Worm (Caenorhabditis elegans) whole organism, young adult: ENCODE results near the gene K07C5.3.

ENCODE experiments used
- C06A6.2 ChIP-seq: fragments of 200-800 bp; sonication (Bioruptor generic); conservative IDR thresholded peaks from 2 replicates; pipeline ENCODE4 v1.3.6; 2022; ENCODE audit warnings: missing genetic modification characterization, missing compliant biosample characterization
- F10E7.11 ChIP-seq: sonication (generic microtip); optimal IDR thresholded peaks from 2 replicates; lab custom pipeline; 2017; ENCODE audit warnings: mild to moderate bottlenecking, missing genetic modification characterization, moderate library complexity, missing compliant biosample characterization
- F22D6.2 ChIP-seq: sonication (generic microtip); optimal IDR thresholded peaks from 2 replicates; lab custom pipeline; 2016; ENCODE audit warnings: mild to moderate bottlenecking, missing genetic modification characterization, missing compliant biosample characterization
- F23B12.7 ChIP-seq: sonication (generic microtip); optimal IDR thresholded peaks from 2 replicates; lab custom pipeline; 2017; ENCODE audit warnings: missing genetic modification characterization, mild to moderate bottlenecking, missing compliant biosample characterization, antibody characterized with exemption, moderate library complexity; ENCODE audit not compliant: insufficient read depth
- F49E8.2 ChIP-seq: sonication (generic microtip); optimal IDR thresholded peaks from 3 replicates; lab custom pipeline; 2017; ENCODE audit warnings: missing genetic modification characterization, mild to moderate bottlenecking, missing compliant biosample characterization, antibody characterized with exemption, moderate library complexity; ENCODE audit not compliant: insufficient read depth
- F57A8.1 ChIP-seq: fragments of 200-800 bp; sonication (Bioruptor generic); optimal IDR thresholded peaks from 2 replicates; lab custom pipeline; 2018; ENCODE audit warnings: mild to moderate bottlenecking, missing genetic modification characterization, moderate library complexity, missing compliant biosample characterization
- K12H6.12 ChIP-seq: fragments of 200-800 bp; sonication (Bioruptor generic); optimal IDR thresholded peaks from 2 replicates; lab custom pipeline; 2018; ENCODE audit warnings: mild to moderate bottlenecking, missing genetic modification characterization, missing compliant biosample characterization
- T26A5.8 ChIP-seq: sonication (generic microtip); optimal IDR thresholded peaks from 2 replicates; lab custom pipeline; 2016; ENCODE audit warnings: missing genetic modification characterization, missing compliant biosample characterization
- Y53F4B.3 ChIP-seq: fragments of 200-800 bp; sonication (Bioruptor generic); IDR thresholded peaks from 2 replicates; pipeline ENCODE4 v1.3.6; 2022; ENCODE audit warnings: missing genetic modification reagents, missing genetic modification characterization, missing compliant biosample characterization
- Y53G8AR.9 ChIP-seq: fragments of 200-800 bp; sonication (Bioruptor generic); conservative IDR thresholded peaks from 2 replicates; pipeline ENCODE4 v1.3.6; 2022; ENCODE audit warnings: missing genetic modification reagents, missing genetic modification characterization, missing compliant biosample characterization
- Y79H2A.3 ChIP-seq: fragments of 200-800 bp; sonication (Bioruptor generic); conservative IDR thresholded peaks from 2 replicates; pipeline ENCODE4 v1.3.6; 2022; ENCODE audit warnings: missing genetic modification reagents, missing genetic modification characterization, missing compliant biosample characterization
- ZK185.1 ChIP-seq: sonication (generic microtip); optimal IDR thresholded peaks from 2 replicates; lab custom pipeline; 2016; ENCODE audit warnings: mild to moderate bottlenecking, missing genetic modification characterization, missing compliant biosample characterization; ENCODE audit not compliant: poor library complexity, severe bottlenecking
- atf-7 ChIP-seq: sonication (generic microtip); optimal IDR thresholded peaks from 2 replicates; lab custom pipeline; 2017; ENCODE audit warnings: mild to moderate bottlenecking, missing genetic modification characterization, missing compliant biosample characterization
- athp-1 ChIP-seq: sonication (generic microtip); optimal IDR thresholded peaks from 2 replicates; lab custom pipeline; 2017; ENCODE audit warnings: mild to moderate bottlenecking, missing genetic modification characterization, missing compliant biosample characterization
- attf-5 ChIP-seq: fragments of 200-800 bp; sonication (Bioruptor generic); optimal IDR thresholded peaks from 2 replicates; lab custom pipeline; 2018; ENCODE audit warnings: mild to moderate bottlenecking, missing genetic modification characterization, missing compliant biosample characterization
- bed-1 ChIP-seq: fragments of 200-800 bp; sonication (Bioruptor generic); IDR thresholded peaks from 2 replicates; pipeline ENCODE4 v1.3.6; 2022; ENCODE audit warnings: missing genetic modification reagents, missing genetic modification characterization, missing compliant biosample characterization
- ccch-3 ChIP-seq: fragments of 200-800 bp; sonication (Bioruptor generic); optimal IDR thresholded peaks from 2 replicates; lab custom pipeline; 2018; ENCODE audit warnings: mild to moderate bottlenecking, missing genetic modification characterization, missing compliant biosample characterization
- chd-7 ChIP-seq: sonication (generic microtip); optimal IDR thresholded peaks from 2 replicates; lab custom pipeline; 2016; ENCODE audit warnings: mild to moderate bottlenecking, missing genetic modification characterization, moderate library complexity, missing compliant biosample characterization
- die-1 ChIP-seq: sonication (generic microtip); optimal IDR thresholded peaks from 2 replicates; lab custom pipeline; 2016; ENCODE audit warnings: missing genotype, mild to moderate bottlenecking, missing genetic modification characterization, missing compliant biosample characterization
- dox-1 ChIP-seq: fragments of 200-800 bp; sonication (Bioruptor generic); IDR thresholded peaks from 2 replicates; pipeline ENCODE4 v1.3.6; 2022; ENCODE audit warnings: missing genetic modification reagents, missing genetic modification characterization, missing compliant biosample characterization
- dpl-1 ChIP-seq: fragments of 150-350 bp; optimal IDR thresholded peaks from 2 replicates; lab custom pipeline; 2014; ENCODE audit warnings: missing biosample characterization, missing genetic modification reagents, missing genetic modification characterization
- egl-18 ChIP-seq: fragments of 200-800 bp; sonication (Bioruptor generic); IDR thresholded peaks from 2 replicates; pipeline ENCODE4 v1.3.6; 2022; ENCODE audit warnings: missing genetic modification reagents, missing genetic modification characterization, missing compliant biosample characterization
- egl-44 ChIP-seq: fragments of 200-800 bp; sonication (Bioruptor generic); IDR thresholded peaks from 2 replicates; pipeline ENCODE4 v1.3.6; 2022; ENCODE audit warnings: missing genetic modification reagents, missing genetic modification characterization, missing compliant biosample characterization
- ets-4 ChIP-seq: fragments of 200-800 bp; sonication (Bioruptor generic); optimal IDR thresholded peaks from 2 replicates; lab custom pipeline; 2018; ENCODE audit warnings: mild to moderate bottlenecking, missing genetic modification characterization, missing compliant biosample characterization
- fkh-3 ChIP-seq: sonication (generic microtip); optimal IDR thresholded peaks from 2 replicates; lab custom pipeline; 2016; ENCODE audit warnings: mild to moderate bottlenecking, missing genetic modification characterization, missing compliant biosample characterization
- him-1 ChIP-seq: sonication (generic microtip); optimal IDR thresholded peaks from 2 replicates; lab custom pipeline; 2016; ENCODE audit warnings: missing genotype, missing genetic modification reagents, missing genetic modification characterization, missing compliant biosample characterization
- hlh-26 ChIP-seq: fragments of 200-800 bp; sonication (Bioruptor generic); conservative IDR thresholded peaks from 2 replicates; pipeline ENCODE4 v1.3.6; 2022; ENCODE audit warnings: missing genetic modification reagents, missing genetic modification characterization, missing compliant biosample characterization
- lin-26 ChIP-seq: fragments of 200-800 bp; sonication (Bioruptor generic); IDR thresholded peaks from 2 replicates; pipeline ENCODE4 v1.3.6; 2022; ENCODE audit warnings: missing genetic modification reagents, missing genetic modification characterization, missing compliant biosample characterization
- lin-35 ChIP-seq, 3 experiments: fragments of 150-350 bp in 2 of 3; sonication (generic microtip) in 1 of 3; optimal IDR thresholded peaks; 2 replicates each; lab custom pipeline; 2014 to 2018; ENCODE audit warnings: missing biosample characterization in 3 of 3, missing genetic modification characterization in 3 of 3, missing genetic modification reagents in 3 of 3
- madf-10 ChIP-seq: sonication (generic microtip); optimal IDR thresholded peaks from 2 replicates; lab custom pipeline; 2016; ENCODE audit warnings: mild to moderate bottlenecking, missing genetic modification characterization, missing compliant biosample characterization
- mcd-1 ChIP-seq: fragments of 200-800 bp; sonication (Bioruptor generic); IDR thresholded peaks from 2 replicates; pipeline ENCODE4 v1.3.6; 2022; ENCODE audit warnings: missing genetic modification reagents, missing genetic modification characterization, missing compliant biosample characterization
- mel-28 ChIP-seq: sonication (generic microtip); optimal IDR thresholded peaks from 2 replicates; lab custom pipeline; 2016; ENCODE audit warnings: borderline replicate concordance, mild to moderate bottlenecking, missing genetic modification characterization, missing compliant biosample characterization
- mes-4 ChIP-seq: sonication (generic microtip); optimal IDR thresholded peaks from 2 replicates; lab custom pipeline; 2016; ENCODE audit warnings: missing genotype, missing genetic modification characterization, missing compliant biosample characterization
- mxl-1 ChIP-seq: sonication (generic microtip); optimal IDR thresholded peaks from 2 replicates; lab custom pipeline; 2016; ENCODE audit warnings: missing genetic modification characterization, missing compliant biosample characterization
- nfya-2 ChIP-seq: fragments of 200-800 bp; sonication (Bioruptor generic); IDR thresholded peaks from 2 replicates; pipeline ENCODE4 v1.3.6; 2022; ENCODE audit warnings: missing genetic modification reagents, missing genetic modification characterization, missing compliant biosample characterization
- pha-4 ChIP-seq: fragments of 150-350 bp; sonication (generic microtip); optimal IDR thresholded peaks from 2 replicates; lab custom pipeline; 2014; ENCODE audit warnings: missing biosample characterization, missing genetic modification reagents, missing genetic modification characterization
- rcor-1 ChIP-seq: fragments of 200-800 bp; sonication (Bioruptor generic); IDR thresholded peaks from 2 replicates; pipeline ENCODE4 v1.3.6; 2022; ENCODE audit warnings: missing genetic modification reagents, missing genetic modification characterization, missing compliant biosample characterization
- sea-2 ChIP-seq: fragments of 200-800 bp; sonication (Bioruptor generic); IDR thresholded peaks from 2 replicates; pipeline ENCODE4 v1.3.6; 2022; ENCODE audit warnings: missing genetic modification characterization, missing compliant biosample characterization
- snpc-3.4 ChIP-seq: sonication (generic microtip); optimal IDR thresholded peaks from 2 replicates; lab custom pipeline; 2017; ENCODE audit warnings: missing genetic modification characterization, mild to moderate bottlenecking, missing compliant biosample characterization, antibody characterized with exemption, moderate library complexity, missing genotype, missing genetic modification reagents
- snpc-4 ChIP-seq, 5 experiments: fragments of 150-350 bp in 1 of 5; sonication (generic microtip) in 4 of 5; optimal IDR thresholded peaks; 2 replicates each; lab custom pipeline; 2014 to 2018; ENCODE audit warnings: missing genetic modification characterization in 5 of 5, missing biosample characterization in 3 of 5, antibody characterized with exemption in 2 of 5, mild to moderate bottlenecking in 2 of 5, missing compliant biosample characterization in 2 of 5, missing genotype in 2 of 5, moderate library complexity in 2 of 5, missing genetic modification reagents in 1 of 5
- tbp1 ChIP-seq: fragments of 200-800 bp; sonication (Bioruptor generic); optimal IDR thresholded peaks from 2 replicates; lab custom pipeline; 2018; ENCODE audit warnings: mild to moderate bottlenecking, missing genetic modification characterization, missing compliant biosample characterization
- tbx-9 ChIP-seq: sonication (generic microtip); optimal IDR thresholded peaks from 2 replicates; lab custom pipeline; 2016; ENCODE audit warnings: borderline replicate concordance, missing genetic modification characterization, inconsistent platforms, missing compliant biosample characterization
- tlf-1 ChIP-seq: fragments of 200-800 bp; sonication (Bioruptor generic); optimal IDR thresholded peaks from 2 replicates; lab custom pipeline; 2018; ENCODE audit warnings: mild to moderate bottlenecking, missing genetic modification characterization, missing compliant biosample characterization
- unc-130 ChIP-seq: sonication (generic microtip); optimal IDR thresholded peaks from 2 replicates; lab custom pipeline; 2016; ENCODE audit warnings: missing genetic modification reagents, missing genetic modification characterization, missing compliant biosample characterization
- zfh-2 ChIP-seq: fragments of 200-800 bp; sonication (Bioruptor generic); conservative IDR thresholded peaks from 2 replicates; pipeline ENCODE4 v1.3.6; 2022; ENCODE audit warnings: missing genetic modification reagents, missing genetic modification characterization, missing compliant biosample characterization
- ztf-18 ChIP-seq: sonication (generic microtip); optimal IDR thresholded peaks from 2 replicates; lab custom pipeline; 2016; ENCODE audit warnings: missing genotype, mild to moderate bottlenecking, missing genetic modification characterization, missing compliant biosample characterization
- ztf-26 ChIP-seq: sonication (generic microtip); optimal IDR thresholded peaks from 2 replicates; lab custom pipeline; 2017; ENCODE audit warnings: missing genetic modification characterization, missing compliant biosample characterization
- ztf-3 ChIP-seq: fragments of 200-800 bp; sonication (Bioruptor generic); optimal IDR thresholded peaks from 2 replicates; lab custom pipeline; 2018; ENCODE audit warnings: mild to moderate bottlenecking, missing genetic modification characterization, missing compliant biosample characterization

K07C5.3 gene

DNA sequence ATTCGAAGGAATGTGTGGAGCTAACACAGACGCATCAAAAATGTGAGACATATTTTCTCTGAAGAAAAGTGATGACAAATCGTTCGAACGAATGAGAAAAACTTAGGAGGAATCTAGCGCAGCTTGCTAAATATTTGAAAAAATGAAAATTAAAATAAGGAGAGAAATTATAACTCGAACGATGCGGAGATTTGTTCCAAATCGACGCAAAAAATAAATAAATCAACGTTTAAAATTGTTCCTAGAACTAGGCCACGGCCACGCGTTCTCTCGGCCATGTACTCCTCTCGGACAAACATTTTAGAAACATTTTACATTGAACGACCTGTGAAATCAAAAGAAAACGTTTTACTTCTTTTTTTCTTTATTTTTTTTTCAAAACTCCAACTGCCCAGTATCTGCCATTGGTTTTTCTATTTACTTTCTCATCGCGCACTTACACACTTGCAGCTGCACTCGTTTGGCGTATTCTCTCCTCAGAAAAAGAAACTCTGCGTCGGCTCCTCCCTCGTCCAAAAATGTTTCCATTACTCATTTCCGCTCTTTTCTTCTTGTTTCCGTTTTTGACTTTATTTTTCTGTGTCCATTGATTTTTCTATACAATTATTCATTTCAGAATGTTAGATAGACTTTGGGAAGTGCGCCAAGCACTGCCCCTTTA is 22.6 kb upstream of the K07C5.3 start, which contains the start of the genes gna-1 and B0024.13 (continued):
- TF ChIP-seq snpc-3.4 (tag; lab: Kevin White, UChicago): peak; percentile 30
- no peak for TF ChIP-seq lin-35 (GFP tag; optimal IDR thresholded peaks at IDR 0.05; lab: Kevin White, UChicago)
- no peak for TF ChIP-seq mxl-1 (tag; lab: Kevin White, UChicago)
- TF ChIP-seq die-1 (tag; lab: Kevin White, UChicago): no peak
- TF ChIP-seq bed-1 (GFP tag; lab: Robert Waterston, UW): no peak
- no peak for TF ChIP-seq F49E8.2
- TF ChIP-seq Y53F4B.3: no peak
- TF ChIP-seq sea-2 (GFP tag; lab: Robert Waterston, UW): no peak
- peak; percentile 47 for TF ChIP-seq mcd-1 (GFP tag; lab: Robert Waterston, UW)
- TF ChIP-seq nfya-2 (GFP tag; lab: Robert Waterston, UW): no peak
- no peak for TF ChIP-seq fkh-3 (tag; lab: Kevin White, UChicago)
- TF ChIP-seq atf-7 (tag; lab: Kevin White, UChicago): no peak
- no peak for TF ChIP-seq mes-4 (tag; lab: Kevin White, UChicago)
- no peak for TF ChIP-seq F57A8.1 (GFP tag; lab: Kevin White, UChicago)
- TF ChIP-seq rcor-1 (GFP tag; lab: Robert Waterston, UW): peak; percentile 50; the same call in 1 of the 2 replicates
- no peak for TF ChIP-seq snpc-4 (GFP tag; optimal IDR thresholded peaks at IDR 0.05; lab: Kevin White, UChicago)
- TF ChIP-seq snpc-4 (tag; optimal IDR thresholded peaks at IDR 0.05; lab: Kevin White, UChicago): peak in 2 of 4 experiments; percentile 10 to 39
- TF ChIP-seq F23B12.7: no peak
- TF ChIP-seq mel-28 (tag; lab: Kevin White, UChicago): no peak
- no peak for TF ChIP-seq F22D6.2 (tag; lab: Kevin White, UChicago)
- TF ChIP-seq ZK185.1: peak; percentile 77
- no peak for TF ChIP-seq tbx-9
- no peak for TF ChIP-seq lin-26 (GFP tag; lab: Robert Waterston, UW)
- TF ChIP-seq egl-18: no peak
- TF ChIP-seq attf-5 (GFP tag; lab: Kevin White, UChicago): peak; percentile 58
- TF ChIP-seq him-1: no peak
- TF ChIP-seq ztf-3 (GFP tag; lab: Kevin White, UChicago): no peak
- no peak for TF ChIP-seq egl-44 (GFP tag; lab: Robert Waterston, UW)
- TF ChIP-seq hlh-26 (GFP tag; lab: Robert Waterston, UW): no peak
- TF ChIP-seq chd-7 (tag; lab: Kevin White, UChicago): no peak
- TF ChIP-seq tlf-1 (GFP tag; lab: Kevin White, UChicago): peak; percentile 19
- no peak for TF ChIP-seq Y79H2A.3 (GFP tag; lab: Robert Waterston, UW)
- TF ChIP-seq zfh-2 (GFP tag; lab: Robert Waterston, UW): no peak
- no peak for TF ChIP-seq T26A5.8 (tag; lab: Kevin White, UChicago)
- no peak for TF ChIP-seq ets-4 (GFP tag; lab: Kevin White, UChicago)
- peak; percentile 46 for TF ChIP-seq dox-1
- TF ChIP-seq pha-4 (tag; lab: Kevin White, UChicago): no peak
- no peak for TF ChIP-seq C06A6.2
- TF ChIP-seq ccch-3: peak; percentile 24
- TF ChIP-seq dpl-1: no peak
- TF ChIP-seq Y53G8AR.9 (GFP tag; lab: Robert Waterston, UW): no peak
- TF ChIP-seq F10E7.11 (tag; lab: Kevin White, UChicago): no peak
- TF ChIP-seq tbp1: peak; percentile 20
- TF ChIP-seq unc-130 (GFP tag; lab: Kevin White, UChicago): peak; percentile 47
- TF ChIP-seq ztf-26 (tag; lab: Kevin White, UChicago): no peak
- no peak for TF ChIP-seq K12H6.12 (tag; lab: Kevin White, UChicago)
- peak; percentile 27 for TF ChIP-seq madf-10 (tag; lab: Kevin White, UChicago)
- peak; percentile 26 for TF ChIP-seq ztf-18 (tag; lab: Kevin White, UChicago)
- TF ChIP-seq athp-1 (tag; lab: Kevin White, UChicago): no peak
